Worm (Caenorhabditis elegans): ENCODE results near the gene F25G6.9.

The F25G6.9 gene

ce11 chrV:8606099-8606696, 36.4 kb upstream of the F25G6.9 start, which contains the start of gene vps-60:
Gene vps-60 (minus strand): TSS chrV:8606128.
- TF ChIP-seq bed-2 (GFP tag; IDR thresholded peaks at IDR 0.05), result no peak
- peak; percentile 51 for TF ChIP-seq F23B12.7 (tag; optimal IDR thresholded peaks at IDR 0.05; ENCODE audit: insufficient read depth)
- TF ChIP-seq nhr-80 (tag; optimal IDR thresholded peaks at IDR 0.05), result peak; percentile 92
- TF ChIP-seq ztf-18 (tag; optimal IDR thresholded peaks at IDR 0.05), result peak; percentile 68
- no peak for TF ChIP-seq T26A5.8 (tag; optimal IDR thresholded peaks at IDR 0.05)
- TF ChIP-seq ztf-28 (GFP tag; IDR thresholded peaks at IDR 0.05), result no peak
- peak; percentile 82 for TF ChIP-seq pha-4 (tag; optimal IDR thresholded peaks at IDR 0.05)
- peak; percentile 50; the same call in 1 of the 2 replicates for TF ChIP-seq attf-3 (GFP tag; conservative IDR thresholded peaks at IDR 0.05)
- TF ChIP-seq ztf-3 (GFP tag; optimal IDR thresholded peaks at IDR 0.05), result peak; percentile 2
- no peak for TF ChIP-seq hlh-12 (tag; optimal IDR thresholded peaks at IDR 0.05)
- no peak for TF ChIP-seq B0019.2 (GFP tag; conservative IDR thresholded peaks at IDR 0.05)
- TF ChIP-seq let-526 (GFP tag; IDR thresholded peaks at IDR 0.05), result no peak
- TF ChIP-seq nhr-27 (tag; optimal IDR thresholded peaks at IDR 0.05), result no peak
- TF ChIP-seq lsl-1 (GFP tag; optimal IDR thresholded peaks at IDR 0.05), result peak; percentile 62
- no peak; the same call in 1 of the 2 replicates for TF ChIP-seq madf-8 (GFP tag; conservative IDR thresholded peaks at IDR 0.05)
- no peak for TF ChIP-seq Y67H2A.10 (GFP tag; conservative IDR thresholded peaks at IDR 0.05)
- TF ChIP-seq madf-6 (GFP tag; IDR thresholded peaks at IDR 0.05), result peak; percentile 85
- TF ChIP-seq F57A8.1 (GFP tag; optimal IDR thresholded peaks at IDR 0.05), result no peak
- peak; percentile 67 for TF ChIP-seq efl-1 (GFP tag; optimal IDR thresholded peaks at IDR 0.05)
- TF ChIP-seq F33H1.4 (GFP tag; IDR thresholded peaks at IDR 0.05), result peak; percentile 92
- peak; percentile 59 for TF ChIP-seq egrh-3 (GFP tag; IDR thresholded peaks at IDR 0.05)
- TF ChIP-seq ztf-25 (GFP tag; IDR thresholded peaks at IDR 0.05), result no peak
- no peak for TF ChIP-seq nfya-1 (tag; optimal IDR thresholded peaks at IDR 0.05; ENCODE audit: borderline replicate concordance, insufficient read depth)
- TF ChIP-seq lir-1 (GFP tag; conservative IDR thresholded peaks at IDR 0.05), result peak; percentile 39; the same call in 1 of the 2 replicates
- no peak for TF ChIP-seq zim-3 (tag; optimal IDR thresholded peaks at IDR 0.05)
- TF ChIP-seq lin-40 (tag; optimal IDR thresholded peaks at IDR 0.05), result peak; percentile 91
- peak; percentile 92 for TF ChIP-seq K12H6.12 (tag; optimal IDR thresholded peaks at IDR 0.05)
- no peak for TF ChIP-seq mes-4 (tag; optimal IDR thresholded peaks at IDR 0.05)
- TF ChIP-seq hmg-20 (GFP tag; IDR thresholded peaks at IDR 0.05), result 0 out of 2 replicates have a peak, but pooled peaks have one; percentile 10
- no peak for TF ChIP-seq lsy-27 (tag; optimal IDR thresholded peaks at IDR 0.05; ENCODE audit: borderline replicate concordance, insufficient read depth)
- TF ChIP-seq hmg-1.2 (GFP tag; IDR thresholded peaks at IDR 0.05), result peak; percentile 77
- TF ChIP-seq mel-28 (tag; optimal IDR thresholded peaks at IDR 0.05; ENCODE audit: borderline replicate concordance), result no peak
- TF ChIP-seq lin-35 (GFP tag; optimal IDR thresholded peaks at IDR 0.05), result peak; percentile 8 to 77 (median 10)
- TF ChIP-seq hrde-1 (tag; optimal IDR thresholded peaks at IDR 0.05; ENCODE audit: borderline replicate concordance), result no peak
- TF ChIP-seq madf-3 (GFP tag; IDR thresholded peaks at IDR 0.05), result peak; percentile 99
- peak; percentile 48 for TF ChIP-seq nhr-90 (tag; optimal IDR thresholded peaks at IDR 0.05)
- peak; percentile 57; the same call in 1 of the 2 replicates for TF ChIP-seq ceh-100 (GFP tag; IDR thresholded peaks at IDR 0.05)
- no peak; the same call in 1 of the 2 replicates for TF ChIP-seq Y79H2A.3 (GFP tag; conservative IDR thresholded peaks at IDR 0.05)
- TF ChIP-seq ceh-79 (tag; optimal IDR thresholded peaks at IDR 0.05), result no peak
- TF ChIP-seq hsf-1 (GFP tag; IDR thresholded peaks at IDR 0.05), result no peak
- no peak for TF ChIP-seq lag-1 (GFP tag; IDR thresholded peaks at IDR 0.05)
- peak; percentile 75 for TF ChIP-seq ceh-91 (GFP tag; IDR thresholded peaks at IDR 0.05)
- peak; percentile 85 for TF ChIP-seq B0336.3 (GFP tag; IDR thresholded peaks at IDR 0.05)
- peak; percentile 78; the same call in 1 of the 2 replicates for TF ChIP-seq pbrm-1 (GFP tag; IDR thresholded peaks at IDR 0.05)
- peak; percentile 63 for TF ChIP-seq D2030.7 (GFP tag; IDR thresholded peaks at IDR 0.05)
- TF ChIP-seq rpc-1 (optimal IDR thresholded peaks at IDR 0.05), result no peak
- TF ChIP-seq rpc-1 (tag; optimal IDR thresholded peaks at IDR 0.05), result no peak
- no peak for TF ChIP-seq Y53F4B.3 (GFP tag; IDR thresholded peaks at IDR 0.05)

Data from whole organism, young adult.